Worm (Caenorhabditis elegans): ENCODE data around the gene F13A2.9.

ce11 chrV:4414613-4415071, 27.3 kb upstream of the F13A2.9 start, which contains the start of gene grl-5:
- peak in 1 of 2 experiments; percentile 84 for TF ChIP-seq unc-62 (GFP tag; optimal IDR thresholded peaks at IDR 0.05 in 1 of 2)
- TF ChIP-seq unc-62 (tag; optimal IDR thresholded peaks at IDR 0.05), result no peak
- TF ChIP-seq spr-1 (tag; optimal IDR thresholded peaks at IDR 0.05), result no peak
- TF ChIP-seq snpc-4 (tag; optimal IDR thresholded peaks at IDR 0.05), result no peak
- no peak for TF ChIP-seq nhr-25 (tag; optimal IDR thresholded peaks at IDR 0.05; ENCODE audit: borderline replicate concordance, insufficient read depth)
- TF ChIP-seq mep-1 (tag; optimal IDR thresholded peaks at IDR 0.05), result no peak
